Worm (Caenorhabditis elegans): Measurements from ENCODE around the gene F20D6.5.

F20D6.5 gene

DNA sequence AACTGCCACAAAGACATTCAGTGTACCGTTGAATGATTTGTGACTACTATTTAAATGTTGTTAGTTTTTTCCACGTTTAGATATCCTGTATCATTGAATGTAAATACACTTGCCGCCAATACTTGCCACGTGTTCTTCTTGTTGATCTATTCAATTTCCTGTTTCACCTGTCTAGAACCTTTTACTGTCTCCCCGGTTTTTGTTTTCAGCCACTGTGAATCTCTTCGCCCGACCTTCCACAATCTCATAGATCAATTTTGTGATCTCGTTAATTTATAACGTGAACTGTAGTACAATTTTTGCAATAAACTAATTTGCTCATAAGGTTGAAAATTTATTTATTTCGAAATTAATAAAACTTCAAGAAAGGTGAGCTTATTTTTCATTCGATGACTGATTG is 16.4 kb upstream of the F20D6.5 start, which contains the start of gene D1014.13:
D1014.13 (plus strand) TSS at position 301 of the 400 bp plus-strand sequence.
- TF ChIP-seq lin-11 (tag; optimal IDR thresholded peaks at IDR 0.05), result no peak
- TF ChIP-seq hlh-15 (tag; optimal IDR thresholded peaks at IDR 0.05), result no peak
- TF ChIP-seq ceh-19 (GFP tag; optimal IDR thresholded peaks at IDR 0.05), result no peak
- TF ChIP-seq pha-4 (tag; optimal IDR thresholded peaks at IDR 0.05), result no peak
- no peak for TF ChIP-seq elt-4 (tag; optimal IDR thresholded peaks at IDR 0.05)
- no peak for TF ChIP-seq eyg-1 (tag; optimal IDR thresholded peaks at IDR 0.05)
- TF ChIP-seq pag-3 (tag; optimal IDR thresholded peaks at IDR 0.05; ENCODE audit: borderline replicate concordance), result no peak
- TF ChIP-seq ahr-1 (tag; optimal IDR thresholded peaks at IDR 0.05), result no peak
- TF ChIP-seq zip-5 (tag; optimal IDR thresholded peaks at IDR 0.05), result no peak
- TF ChIP-seq unc-42 (tag; optimal IDR thresholded peaks at IDR 0.05), result no peak
- TF ChIP-seq hlh-8 (tag; optimal IDR thresholded peaks at IDR 0.05), result no peak
- TF ChIP-seq sdc-2 (tag; optimal IDR thresholded peaks at IDR 0.05), result no peak
- no peak for TF ChIP-seq odd-2 (tag; optimal IDR thresholded peaks at IDR 0.05)
- TF ChIP-seq mec-3 (tag; optimal IDR thresholded peaks at IDR 0.05; ENCODE audit: borderline replicate concordance), result no peak
- TF ChIP-seq sox-4 (tag; optimal IDR thresholded peaks at IDR 0.05), result no peak

DNA sequence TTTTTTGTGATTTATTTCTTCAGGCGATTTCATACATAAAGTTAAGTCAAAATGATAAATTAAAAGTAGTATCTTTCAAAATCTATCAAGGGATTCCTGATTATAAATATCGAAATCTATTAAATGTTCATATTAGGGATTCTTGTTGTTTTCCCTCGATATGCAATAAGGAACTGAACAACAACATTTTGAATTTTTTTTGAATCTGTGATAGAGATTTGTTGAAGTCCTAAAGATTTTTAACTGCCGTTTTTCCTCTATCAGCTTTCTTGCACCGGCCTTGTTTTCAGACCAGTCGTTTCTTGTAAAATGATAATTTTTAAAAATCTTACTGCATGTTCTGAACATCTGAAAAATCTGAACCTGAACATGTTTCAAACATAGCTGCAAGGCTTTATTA is 6.0 kb upstream of the F20D6.5 start:
- no peak for TF ChIP-seq lim-6 (tag; optimal IDR thresholded peaks at IDR 0.05)
- no peak for TF ChIP-seq sox-2 (GFP tag; IDR thresholded peaks at IDR 0.05)
- no peak for TF ChIP-seq zip-5 (tag; optimal IDR thresholded peaks at IDR 0.05)

DNA sequence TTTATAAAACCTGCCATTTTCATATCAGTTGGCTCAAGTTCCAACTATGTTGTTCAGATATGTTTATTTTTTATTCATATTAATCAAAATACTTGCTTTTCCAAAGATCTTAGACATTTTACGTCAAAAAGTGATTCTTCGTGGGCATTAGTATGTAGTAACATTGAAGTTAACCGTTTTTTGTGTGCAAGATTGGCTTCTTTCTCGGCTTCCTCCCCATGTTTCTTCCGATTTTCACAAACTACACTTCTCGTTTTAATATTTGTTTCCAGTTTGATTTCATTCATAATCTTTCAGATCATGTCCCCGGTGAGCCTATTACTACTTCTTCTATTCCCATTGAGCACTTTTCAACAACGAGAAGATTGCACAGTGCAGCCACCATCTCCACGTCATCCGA is 4.3 kb upstream of the F20D6.5 start, which contains the start of gene sul-2:
sul-2 (plus strand) TSS at position 301 of the 400 bp plus-strand sequence.
- no peak for TF ChIP-seq pat-9 (tag; optimal IDR thresholded peaks at IDR 0.05)
- no peak for TF ChIP-seq fkh-6 (tag; optimal IDR thresholded peaks at IDR 0.05)
- TF ChIP-seq dve-1 (tag; optimal IDR thresholded peaks at IDR 0.05), result no peak
- no peak for TF ChIP-seq zip-5 (tag; optimal IDR thresholded peaks at IDR 0.05)
- TF ChIP-seq sdc-2 (tag; optimal IDR thresholded peaks at IDR 0.05), result no peak

DNA sequence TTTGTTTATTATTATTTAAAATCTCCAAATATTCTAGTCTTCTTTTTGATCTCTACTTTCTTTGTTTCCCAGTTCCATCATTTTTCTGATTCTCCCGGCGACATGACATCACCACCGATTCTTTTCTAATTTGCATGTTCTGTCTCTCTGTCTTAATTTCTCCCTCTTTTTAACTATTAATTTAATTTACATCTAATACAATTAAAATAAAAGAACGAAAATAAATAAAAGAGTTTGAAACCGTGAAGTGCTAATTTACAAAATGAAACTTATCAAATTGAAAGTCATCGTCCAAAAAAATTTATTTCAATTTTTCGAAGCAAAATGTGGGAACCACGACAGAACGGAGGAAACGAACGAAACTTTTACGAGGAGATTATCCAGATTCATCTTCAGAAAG is 2.1 kb upstream of the F20D6.5 start, which contains the start of gene F20D6.6:
F20D6.6 (plus strand) TSS at position 301 of the 400 bp plus-strand sequence.
- TF ChIP-seq K02D7.2 (tag; optimal IDR thresholded peaks at IDR 0.05) (no peak), ttx-3 (tag; optimal IDR thresholded peaks at IDR 0.05) (no peak), pros-1 (tag; optimal IDR thresholded peaks at IDR 0.05) (no peak), ceh-6 (GFP tag; optimal IDR thresholded peaks at IDR 0.05) (no peak), madf-2 (tag; optimal IDR thresholded peaks at IDR 0.05) (no peak), hlh-6 (tag; optimal IDR thresholded peaks at IDR 0.05) (no peak), mec-3 (tag; optimal IDR thresholded peaks at IDR 0.05; ENCODE audit: borderline replicate concordance) (no peak), ama-1 (optimal IDR thresholded peaks at IDR 0.05) (no peak), unc-3 (GFP tag; conservative IDR thresholded peaks at IDR 0.05) (no peak), unc-3 (tag; optimal IDR thresholded peaks at IDR 0.05) (no peak), ceh-2 (tag; optimal IDR thresholded peaks at IDR 0.05) (no peak), sdc-2 (tag; optimal IDR thresholded peaks at IDR 0.05) (no peak), Y22D7AL.16 (tag; optimal IDR thresholded peaks at IDR 0.05) (no peak), pag-3 (tag; optimal IDR thresholded peaks at IDR 0.05; ENCODE audit: borderline replicate concordance) (no peak), C08G9.2 (tag; optimal IDR thresholded peaks at IDR 0.05) (no peak), ceh-19 (GFP tag; optimal IDR thresholded peaks at IDR 0.05) (no peak), tbx-7 (tag; optimal IDR thresholded peaks at IDR 0.05) (no peak), fkh-6 (tag; optimal IDR thresholded peaks at IDR 0.05) (no peak), elt-4 (tag; optimal IDR thresholded peaks at IDR 0.05) (no peak), ets-4 (tag; optimal IDR thresholded peaks at IDR 0.05) (no peak)

DNA sequence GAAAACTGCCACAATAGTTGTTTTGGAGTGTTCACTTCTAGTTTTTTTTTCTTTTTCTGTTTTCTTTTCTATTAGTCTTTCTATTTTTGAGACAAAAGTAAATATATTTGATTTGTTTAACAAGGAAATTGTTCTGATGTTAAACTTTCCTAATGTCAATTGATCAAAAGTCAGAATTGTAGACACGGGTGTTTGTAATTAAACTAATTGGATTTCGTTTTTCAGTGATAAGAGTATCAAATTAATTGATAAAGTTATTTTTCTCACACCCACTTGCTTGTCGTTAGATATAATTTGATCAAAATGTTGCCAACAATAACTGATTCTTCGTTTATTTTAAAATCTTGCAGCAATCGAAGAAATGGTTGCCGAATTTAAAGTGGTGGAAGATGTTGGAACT is 1.4 kb downstream of the F20D6.5 start:
- TF ChIP-seq ceh-34 (tag; optimal IDR thresholded peaks at IDR 0.05) (no peak), mec-3 (tag; optimal IDR thresholded peaks at IDR 0.05; ENCODE audit: borderline replicate concordance) (no peak), eyg-1 (tag; optimal IDR thresholded peaks at IDR 0.05) (no peak), ceh-6 (GFP tag; optimal IDR thresholded peaks at IDR 0.05) (no peak), ceh-9 (tag; optimal IDR thresholded peaks at IDR 0.05) (no peak), sdc-2 (tag; optimal IDR thresholded peaks at IDR 0.05) (no peak), F13H6.1 (tag; optimal IDR thresholded peaks at IDR 0.05) (no peak)
